Fruit fly (Drosophila melanogaster) whole organism, embryonic: ENCODE measurements around the gene Zasp66.
A peak's percentile ranks its signal among the peaks of the same experiment; 100 is the strongest.

Experiments
- Awh ChIP-seq: fragments of 200-800 bp; sonication (Bioruptor generic); IDR thresholded peaks from 2 replicates; pipeline ENCODE4, ENCODE4 v1.3.6; 2022; ENCODE audit warnings: missing biosample characterization, missing genetic modification characterization
- Blimp-1 ChIP-seq: fragments of 200-800 bp; sonication (Bioruptor generic); optimal IDR thresholded peaks from 3 replicates; lab custom pipeline; 2018; ENCODE audit warnings: missing biosample characterization, missing genetic modification characterization, mild to moderate bottlenecking, moderate library complexity, missing genetic modification reagents
- C15 ChIP-seq: fragments of 200-800 bp; sonication (Bioruptor generic); IDR thresholded peaks from 3 replicates; pipeline ENCODE4 v1.3.6; 2022; ENCODE audit warnings: missing biosample characterization, missing genetic modification characterization
- CG10959 ChIP-seq: fragments of 200-800 bp; sonication (Bioruptor generic); IDR thresholded peaks from 2 replicates; pipeline ENCODE4 v1.3.6; 2022; ENCODE audit warnings: missing biosample characterization, missing genetic modification characterization
- CG11093 ChIP-seq: fragments of 200-800 bp; sonication (Bioruptor generic); IDR thresholded peaks from 3 replicates; pipeline ENCODE4 v1.3.6; 2022; ENCODE audit warnings: missing biosample characterization, missing genetic modification characterization
- CG11723 ChIP-seq: fragments of 200-800 bp; sonication (Bioruptor generic); optimal IDR thresholded peaks from 2 replicates; lab custom pipeline; 2017; ENCODE audit warnings: missing biosample characterization, mild to moderate bottlenecking, missing genetic modification characterization
- CG12299 ChIP-seq: fragments of 200-800 bp; sonication (Bioruptor generic); optimal IDR thresholded peaks from 2 replicates; lab custom pipeline; 2018; ENCODE audit warnings: missing biosample characterization, mild to moderate bottlenecking, missing genetic modification characterization
- CG12769 ChIP-seq: fragments of 200-800 bp; sonication (Bioruptor generic); optimal IDR thresholded peaks from 2 replicates; lab custom pipeline; 2019; ENCODE audit warnings: missing biosample characterization, mild to moderate bottlenecking, missing genetic modification characterization, moderate library complexity
- CG13287 ChIP-seq: fragments of 200-800 bp; sonication (Bioruptor generic); IDR thresholded peaks from 2 replicates; pipeline ENCODE4 v1.3.6; 2022; ENCODE audit warnings: missing biosample characterization, missing genetic modification characterization; ENCODE audit not compliant: partially characterized antibody
- CG14667 ChIP-seq: fragments of 200-800 bp; sonication (Bioruptor generic); IDR thresholded peaks from 2 replicates; pipeline ENCODE4 v1.3.6; 2022; ENCODE audit warnings: missing biosample characterization, missing genetic modification characterization
- CG14710 ChIP-seq: fragments of 200-800 bp; sonication (Bioruptor generic); optimal IDR thresholded peaks from 3 replicates; lab custom pipeline; 2019; ENCODE audit warnings: missing biosample characterization, mild to moderate bottlenecking, missing genetic modification characterization, moderate library complexity
- CG15011 ChIP-seq: fragments of 200-800 bp; sonication (Bioruptor generic); optimal IDR thresholded peaks from 3 replicates; lab custom pipeline; 2018; ENCODE audit warnings: missing biosample characterization, mild to moderate bottlenecking, missing genetic modification characterization
- CG1529 ChIP-seq: fragments of 200-800 bp; sonication (Bioruptor generic); optimal IDR thresholded peaks from 3 replicates; lab custom pipeline; 2018; ENCODE audit warnings: missing biosample characterization, missing genetic modification characterization
- CG17359 ChIP-seq: fragments of 200-800 bp; sonication (Bioruptor generic); optimal IDR thresholded peaks from 3 replicates; lab custom pipeline; 2018; ENCODE audit warnings: missing biosample characterization, mild to moderate bottlenecking, missing genetic modification characterization, moderate library complexity
- CG2129 ChIP-seq: fragments of 200-800 bp; sonication (Bioruptor generic); IDR thresholded peaks from 2 replicates; pipeline ENCODE4 v1.3.6; 2022; ENCODE audit warnings: missing biosample characterization, missing genetic modification characterization; ENCODE audit not compliant: partially characterized antibody
- CG3163 ChIP-seq: fragments of 200-800 bp; sonication (Bioruptor generic); optimal IDR thresholded peaks from 3 replicates; lab custom pipeline; 2016; ENCODE audit warnings: missing biosample characterization, missing genetic modification characterization
- CG4820 ChIP-seq: fragments of 200-800 bp; sonication (Bioruptor generic); optimal IDR thresholded peaks from 3 replicates; lab custom pipeline; 2016; ENCODE audit warnings: missing biosample characterization, missing genetic modification characterization
- CG7745 ChIP-seq: fragments of 200-800 bp; sonication (Bioruptor generic); optimal IDR thresholded peaks from 2 replicates; lab custom pipeline; 2018; ENCODE audit warnings: missing biosample characterization, mild to moderate bottlenecking, missing genetic modification characterization, moderate library complexity
- CG9932 ChIP-seq: fragments of 200-800 bp; sonication (Bioruptor generic); IDR thresholded peaks from 2 replicates; pipeline ENCODE4 v1.3.6; 2022; ENCODE audit warnings: missing biosample characterization, missing genetic modification characterization
- CHES-1-like ChIP-seq: fragments of 200-800 bp; sonication (Bioruptor generic); optimal IDR thresholded peaks from 2 replicates; lab custom pipeline; 2016; ENCODE audit warnings: missing biosample characterization, missing genetic modification characterization
- CkIIα-i1 ChIP-seq: fragments of 200-800 bp; sonication (Bioruptor generic); IDR thresholded peaks from 2 replicates; pipeline ENCODE4 v1.3.6; 2022; ENCODE audit warnings: missing biosample characterization, missing genetic modification characterization
- Dip3 ChIP-seq: fragments of 200-800 bp; sonication (Bioruptor generic); optimal IDR thresholded peaks from 3 replicates; lab custom pipeline; 2016; ENCODE audit warnings: missing biosample characterization, missing genetic modification characterization
- HHEX ChIP-seq: fragments of 200-800 bp; sonication (Bioruptor generic); optimal IDR thresholded peaks from 3 replicates; lab custom pipeline; 2017; ENCODE audit warnings: missing biosample characterization, mild to moderate bottlenecking, missing genetic modification characterization, missing genetic modification reagents
- HLH54F ChIP-seq: fragments of 200-800 bp; sonication (Bioruptor generic); optimal IDR thresholded peaks from 3 replicates; lab custom pipeline; 2016; ENCODE audit warnings: missing biosample characterization, missing genetic modification characterization
- Hr39 ChIP-seq: fragments of >200 bp; optimal IDR thresholded peaks from 2 replicates; lab custom pipeline; 2017
- Kr ChIP-seq: fragments of 200-800 bp; sonication (Bioruptor generic); optimal IDR thresholded peaks from 2 replicates; lab custom pipeline; 2017; ENCODE audit warnings: missing biosample characterization, mild to moderate bottlenecking, missing genetic modification characterization
- Mrtf ChIP-seq: fragments of 200-800 bp; sonication (Bioruptor generic); IDR thresholded peaks from 3 replicates; pipeline ENCODE4 v1.3.6; 2022; ENCODE audit warnings: missing biosample characterization, missing genetic modification characterization
- NK7.1 ChIP-seq: fragments of 200-800 bp; sonication (Bioruptor generic); optimal IDR thresholded peaks from 3 replicates; lab custom pipeline; 2016; ENCODE audit warnings: missing biosample characterization, missing genetic modification characterization
- Nf-YC ChIP-seq: fragments of 200-800 bp; optimal IDR thresholded peaks from 3 replicates; lab custom pipeline; 2019; ENCODE audit warnings: missing biosample characterization, mild to moderate bottlenecking, missing genetic modification characterization, moderate library complexity
- Sox102F ChIP-seq: fragments of 200-800 bp; sonication (Bioruptor generic); optimal IDR thresholded peaks from 2 replicates; lab custom pipeline; 2018; ENCODE audit warnings: missing biosample characterization, mild to moderate bottlenecking, missing genetic modification characterization, moderate library complexity
- Sry-β ChIP-seq: fragments of 200-800 bp; sonication (Bioruptor generic); optimal IDR thresholded peaks from 2 replicates; lab custom pipeline; 2018; ENCODE audit warnings: missing biosample characterization, mild to moderate bottlenecking, missing genetic modification characterization, moderate library complexity
- bowl ChIP-seq: fragments of 200-800 bp; sonication (Bioruptor generic); IDR thresholded peaks from 2 replicates; pipeline ENCODE4 v1.3.6; 2022; ENCODE audit warnings: missing biosample characterization, missing genetic modification characterization
- dysf ChIP-seq: fragments of 200-800 bp; sonication (Bioruptor generic); IDR thresholded peaks from 3 replicates; pipeline ENCODE4 v1.3.6; 2022; ENCODE audit warnings: missing biosample characterization, missing genetic modification characterization
- emc ChIP-seq: fragments of 200-800 bp; sonication (Bioruptor generic); optimal IDR thresholded peaks from 2 replicates; lab custom pipeline; 2016; ENCODE audit warnings: missing biosample characterization, missing genetic modification characterization
- nerfin-2 ChIP-seq: fragments of 200-800 bp; sonication (Bioruptor generic); IDR thresholded peaks from 2 replicates; pipeline ENCODE4 v1.3.6; 2022; ENCODE audit warnings: missing biosample characterization, missing genetic modification characterization; ENCODE audit not compliant: partially characterized antibody
- p53 ChIP-seq: fragments of 200-800 bp; sonication (Bioruptor generic); optimal IDR thresholded peaks from 2 replicates; lab custom pipeline; 2016; ENCODE audit warnings: missing biosample characterization, missing genetic modification characterization
- pan ChIP-seq, 4 experiments: fragments of >200 bp in 3 of 4; fragments of 200-800 bp in 1 of 4; sonication (Bioruptor generic) in 1 of 4; optimal IDR thresholded peaks in 3 of 4; IDR thresholded peaks in 1 of 4; 2 replicates each; pipeline versions ENCODE4 v1.3.6 to Lab custom; 2017 to 2022; ENCODE audit warnings: missing biosample characterization in 2 of 4, missing genetic modification characterization in 2 of 4, mixed read lengths in 1 of 4
- pita ChIP-seq: fragments of 200-800 bp; sonication (Bioruptor generic); optimal IDR thresholded peaks from 2 replicates; lab custom pipeline; 2017; ENCODE audit warnings: missing biosample characterization, mild to moderate bottlenecking, missing genetic modification characterization
- psq ChIP-seq: fragments of 200-800 bp; sonication (Bioruptor generic); optimal IDR thresholded peaks from 2 replicates; lab custom pipeline; 2017; ENCODE audit warnings: missing biosample characterization, missing genetic modification characterization
- sc ChIP-seq, 3 experiments: fragments of >200 bp in 2 of 3; fragments of 200-800 bp in 1 of 3; sonication (Bioruptor generic) in 1 of 3; optimal IDR thresholded peaks; 2 replicates in 2 of 3; 3 replicates in 1 of 3; lab custom pipeline; 2017; ENCODE audit warnings: mild to moderate bottlenecking in 1 of 3, missing biosample characterization in 1 of 3, missing genetic modification characterization in 1 of 3, missing genetic modification reagents in 1 of 3
- shn ChIP-seq: fragments of 200-800 bp; sonication (Bioruptor generic); optimal IDR thresholded peaks from 3 replicates; lab custom pipeline; 2016; ENCODE audit warnings: missing biosample characterization, missing genetic modification characterization
- sisA ChIP-seq: fragments of 200-800 bp; sonication (Bioruptor generic); IDR thresholded peaks from 2 replicates; pipeline ENCODE4 v1.3.6; 2022; ENCODE audit warnings: missing biosample characterization, missing genetic modification characterization
- slbo ChIP-seq: fragments of 200-800 bp; sonication (Bioruptor generic); IDR thresholded peaks from 2 replicates; pipeline ENCODE4 v1.3.6; 2022; ENCODE audit warnings: missing biosample characterization, missing genetic modification characterization
- sqz ChIP-seq: fragments of 200-800 bp; sonication (Bioruptor generic); optimal IDR thresholded peaks from 3 replicates; lab custom pipeline; 2018; ENCODE audit warnings: missing biosample characterization, mild to moderate bottlenecking, missing genetic modification characterization
- stc ChIP-seq: fragments of 200-800 bp; sonication (Bioruptor generic); IDR thresholded peaks from 2 replicates; pipeline ENCODE4 v1.3.6; 2022; ENCODE audit warnings: missing biosample characterization, missing genetic modification characterization
- unc-4 ChIP-seq: fragments of 200-800 bp; sonication (Bioruptor generic); IDR thresholded peaks from 2 replicates; pipeline ENCODE4 v1.3.6; 2022; ENCODE audit warnings: missing biosample characterization, missing genetic modification characterization; ENCODE audit not compliant: partially characterized antibody
- unpg ChIP-seq: fragments of 200-800 bp; sonication (Bioruptor generic); optimal IDR thresholded peaks from 3 replicates; lab custom pipeline; 2018; ENCODE audit warnings: missing biosample characterization, mild to moderate bottlenecking, missing genetic modification characterization, moderate library complexity
- zen ChIP-seq: fragments of 200-800 bp; sonication (Bioruptor generic); optimal IDR thresholded peaks from 3 replicates; lab custom pipeline; 2018; ENCODE audit warnings: missing biosample characterization, mild to moderate bottlenecking, missing genetic modification characterization, moderate library complexity

The Zasp66 gene

DNA sequence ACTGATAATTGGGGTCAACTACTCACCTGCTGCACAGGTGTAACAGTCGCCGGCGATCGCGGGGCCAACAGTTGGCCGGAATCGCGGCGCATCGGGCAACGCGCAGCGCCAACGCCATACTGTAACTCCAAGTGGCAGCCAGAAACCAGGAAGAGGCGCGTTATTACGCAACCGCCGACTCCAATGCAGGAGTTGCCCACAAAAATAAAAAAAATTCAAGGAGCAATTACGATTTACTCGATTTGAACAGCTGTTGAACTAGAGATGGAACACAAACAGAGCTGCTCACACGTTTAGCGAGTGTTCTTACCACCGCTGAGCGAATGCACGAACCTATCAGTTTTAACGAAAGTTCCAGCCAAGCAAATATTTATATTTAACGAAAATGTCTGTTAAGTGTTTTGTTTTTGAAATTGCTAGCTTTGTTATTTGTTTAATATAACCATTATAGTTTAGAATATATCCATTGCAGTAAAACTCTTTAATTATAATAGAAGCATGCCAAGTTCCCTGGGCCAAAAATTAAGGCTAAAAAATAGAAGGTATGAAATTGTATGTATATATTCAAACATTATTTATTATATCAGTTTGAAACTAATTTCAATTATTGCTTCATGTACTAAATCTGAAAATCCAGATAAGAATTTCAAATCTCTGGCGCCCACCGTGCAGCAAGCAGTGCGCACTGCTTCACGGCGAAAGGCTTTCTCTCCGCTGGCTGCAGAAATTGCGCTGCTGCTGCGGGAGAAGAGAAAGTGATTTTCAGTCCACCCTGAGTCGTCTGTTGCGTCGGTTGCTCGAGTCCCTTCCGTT is 20.1 kb upstream of the Zasp66 start, which contains the start of the genes CG5989 and CG6282 (continued):
- TF ChIP-seq bowl (no peak), Mrtf (GFP tag; lab: Robert Waterston, UW) (no peak), unpg (GFP tag; lab: Kevin White, UChicago) (peak; percentile 60), CG7745 (tag; lab: Kevin White, UChicago) (no peak), Dip3 (peak; percentile 32), CG14710 (peak; percentile 61), stc (no peak), CHES-1-like (no peak), Kr (GFP tag; lab: Kevin White, UChicago) (no peak), CG2129 (GFP tag; lab: Robert Waterston, UW) (peak; percentile 23; the same call in 1 of the 2 replicates), pita (GFP tag; lab: Kevin White, UChicago) (peak; percentile 89), Sox102F (GFP tag; lab: Kevin White, UChicago) (peak; percentile 45), CkIIα-i1 (GFP tag; lab: Robert Waterston, UW) (no peak), CG9932 (peak; percentile 61), pan (optimal IDR thresholded peaks at IDR 0.05; lab: Kevin White, UChicago) (no peak), pan (GFP tag; optimal IDR thresholded peaks at IDR 0.05 in 1 of 2, IDR thresholded peaks at IDR 0.05 in 1 of 2) (no peak), CG1529 (no peak), unc-4 (GFP tag; lab: Robert Waterston, UW) (peak; percentile 61), CG3163 (no peak), CG17359 (no peak), HHEX (GFP tag; lab: Kevin White, UChicago) (no peak), slbo (GFP tag; lab: Robert Waterston, UW) (peak; percentile 71), HLH54F (GFP tag; lab: Kevin White, UChicago) (peak; percentile 46), CG12299 (tag; lab: Kevin White, UChicago) (peak; percentile 32), Hr39 (lab: Kevin White, UChicago) (no peak), CG4820 (GFP tag; lab: Kevin White, UChicago) (no peak), CG13287 (peak; percentile 76), NK7.1 (GFP tag; lab: Kevin White, UChicago) (no peak), sc (optimal IDR thresholded peaks at IDR 0.05; lab: Kevin White, UChicago) (no peak), sc (GFP tag; optimal IDR thresholded peaks at IDR 0.05; lab: Kevin White, UChicago) (no peak), dysf (GFP tag; lab: Robert Waterston, UW) (no peak), Blimp-1 (peak; percentile 67), Nf-YC (tag; lab: Kevin White, UChicago) (peak; percentile 27), nerfin-2 (no peak), p53 (no peak), emc (no peak), CG14667 (GFP tag; lab: Robert Waterston, UW) (no peak), sisA (GFP tag; lab: Robert Waterston, UW) (peak; percentile 52), CG11093 (GFP tag; lab: Robert Waterston, UW) (no peak), CG12769 (tag; lab: Kevin White, UChicago) (peak; percentile 14), CG11723 (GFP tag; lab: Kevin White, UChicago) (no peak), C15 (GFP tag; lab: Robert Waterston, UW) (no peak), psq (no peak), sqz (GFP tag; lab: Kevin White, UChicago) (no peak), zen (tag; lab: Kevin White, UChicago) (peak; percentile 26), CG10959 (GFP tag; lab: Robert Waterston, UW) (no peak; the same call in 1 of the 2 replicates), Sry-β (no peak), CG15011 (GFP tag; lab: Kevin White, UChicago) (no peak), Awh (GFP tag; lab: Robert Waterston, UW) (no peak), shn (no peak)
